Fruit fly (Drosophila melanogaster): ENCODE data around the gene CG32371.
A peak's percentile ranks its signal among the peaks of the same experiment; 100 is the strongest.

The CG32371 gene

dm6 chr3L:7768252-7768651 is at the start of gene CG32371:
Gene CG32371, minus strand, starts transcription at chr3L:7768352.
- TF ChIP-seq toe (GFP tag; optimal IDR thresholded peaks at IDR 0.05) (no peak), Crg-1 (GFP tag; optimal IDR thresholded peaks at IDR 0.05) (no peak), CG33017 (tag; optimal IDR thresholded peaks at IDR 0.05) (no peak), cnc (optimal IDR thresholded peaks at IDR 0.05) (no peak), cic (GFP tag; optimal IDR thresholded peaks at IDR 0.05) (no peak), CG12768 (GFP tag; optimal IDR thresholded peaks at IDR 0.05) (no peak), tj (GFP tag; optimal IDR thresholded peaks at IDR 0.05) (no peak)

DNA sequence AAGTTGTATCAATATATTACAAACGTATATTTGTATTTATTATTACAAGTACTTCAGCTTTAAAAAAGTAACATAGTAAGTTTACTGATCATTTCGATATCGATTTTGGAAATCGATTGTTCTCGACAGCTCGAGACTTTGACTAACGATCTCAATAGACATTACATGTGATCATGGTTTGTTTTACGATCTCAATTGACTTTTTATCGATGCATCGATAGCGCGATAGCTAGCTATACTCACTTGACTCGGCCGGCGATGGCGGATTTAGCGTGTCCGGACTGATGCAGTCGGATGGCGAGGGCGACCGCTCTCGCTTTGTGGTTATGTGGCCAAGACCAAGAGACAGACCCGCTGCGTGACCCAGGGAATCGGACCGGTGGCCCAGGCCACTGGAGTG is 49.0 kb upstream of the CG32371 start:
- TF ChIP-seq ovo (GFP tag; optimal IDR thresholded peaks at IDR 0.05) (no peak), cic (GFP tag; optimal IDR thresholded peaks at IDR 0.05) (no peak), CG7101 (tag; optimal IDR thresholded peaks at IDR 0.05) (no peak)

- TF ChIP-seq CG33017 (tag; optimal IDR thresholded peaks at IDR 0.05) (no peak), cnc (optimal IDR thresholded peaks at IDR 0.05) (no peak), cic (GFP tag; optimal IDR thresholded peaks at IDR 0.05) (no peak), kay (GFP tag; ENCODE audit: borderline replicate concordance) (peak; percentile 93), Crg-1 (GFP tag; optimal IDR thresholded peaks at IDR 0.05) (no peak), CG14711 (tag; optimal IDR thresholded peaks at IDR 0.05) (no peak)
Observed at dm6 chr3L:7815956-7816355, 47.8 kb upstream of the CG32371 start.

DNA sequence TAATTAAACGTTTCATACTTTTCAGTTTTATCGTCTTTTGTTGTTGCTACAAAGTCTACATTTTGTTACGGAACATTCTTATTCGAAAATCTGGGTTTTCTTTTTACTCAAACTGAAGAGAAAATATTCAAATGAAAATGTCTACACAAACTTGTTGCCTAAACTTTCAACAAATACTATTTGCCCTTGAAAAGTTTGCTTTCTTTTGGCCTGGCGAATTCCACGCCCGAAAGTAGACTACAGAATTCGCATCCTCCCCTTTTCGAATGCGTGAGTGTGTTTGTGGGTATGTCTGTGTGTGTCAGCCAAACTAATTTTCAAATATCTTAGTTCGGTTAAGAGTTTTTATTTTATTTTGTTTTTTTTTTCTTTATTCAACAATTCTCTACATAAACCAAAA is 45.3 kb upstream of the CG32371 start:
- peak; percentile 30 for TF ChIP-seq bab1 (GFP tag; optimal IDR thresholded peaks at IDR 0.05)
- peak; percentile 97 for TF ChIP-seq pad (GFP tag; optimal IDR thresholded peaks at IDR 0.05)
- TF ChIP-seq tj (GFP tag; optimal IDR thresholded peaks at IDR 0.05): no peak

DNA sequence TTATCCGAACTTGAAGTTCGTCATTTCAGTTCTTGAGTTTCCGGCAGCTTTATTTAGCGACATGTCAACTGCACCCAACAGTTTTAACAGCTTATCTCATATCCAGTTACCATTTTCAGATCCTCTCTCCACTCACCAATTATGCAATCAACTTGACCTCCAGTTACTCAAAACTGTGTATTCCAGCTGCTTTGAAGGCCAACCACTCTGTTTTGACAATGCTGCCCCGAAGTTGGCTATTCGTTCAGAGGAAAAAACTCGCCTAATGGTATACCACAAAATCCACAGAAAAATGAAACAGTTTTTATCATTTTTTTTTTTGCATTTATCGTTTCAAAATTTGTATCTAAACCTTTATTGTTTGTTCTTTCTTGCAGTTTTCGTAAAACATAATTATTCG is 43.4 kb upstream of the CG32371 start:
- TF ChIP-seq CG11617 (GFP tag; optimal IDR thresholded peaks at IDR 0.05) (no peak), CG1620 (GFP tag; optimal IDR thresholded peaks at IDR 0.05) (no peak), CG7045 (GFP tag; optimal IDR thresholded peaks at IDR 0.05) (no peak), bab1 (GFP tag; optimal IDR thresholded peaks at IDR 0.05) (no peak), CG14711 (tag; optimal IDR thresholded peaks at IDR 0.05) (no peak), cic (GFP tag; optimal IDR thresholded peaks at IDR 0.05) (no peak), ovo (GFP tag; optimal IDR thresholded peaks at IDR 0.05) (no peak), CG12768 (GFP tag; optimal IDR thresholded peaks at IDR 0.05) (no peak), CG5204 (GFP tag; optimal IDR thresholded peaks at IDR 0.05) (no peak)

DNA sequence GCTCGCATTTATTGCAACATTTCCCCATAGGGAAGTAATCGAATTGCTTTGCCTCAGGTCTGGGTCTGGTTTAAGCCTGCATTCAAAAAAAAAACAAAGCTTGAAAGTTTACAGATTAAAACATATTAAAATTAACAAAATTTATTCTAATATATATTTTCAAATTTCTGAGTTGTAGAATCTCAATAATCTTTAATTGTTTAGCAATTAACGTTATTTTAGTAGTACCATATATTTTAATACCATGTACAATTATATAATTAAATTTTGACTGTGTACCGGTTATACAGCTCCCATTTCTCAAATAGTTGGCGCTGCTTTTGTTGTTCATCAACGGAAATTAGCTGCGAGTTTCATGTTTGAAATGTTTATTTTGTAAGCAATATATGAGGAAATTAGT is 42.8 kb upstream of the CG32371 start:
- TF ChIP-seq kay (GFP tag; ENCODE audit: borderline replicate concordance) (peak; percentile 52), pad (GFP tag; optimal IDR thresholded peaks at IDR 0.05) (no peak)

- TF ChIP-seq tj (GFP tag; optimal IDR thresholded peaks at IDR 0.05): peak; percentile 34
- TF ChIP-seq CG12768 (GFP tag; optimal IDR thresholded peaks at IDR 0.05): no peak
Observed at dm6 chr3L:7810426-7810825, 42.3 kb upstream of the CG32371 start.

DNA sequence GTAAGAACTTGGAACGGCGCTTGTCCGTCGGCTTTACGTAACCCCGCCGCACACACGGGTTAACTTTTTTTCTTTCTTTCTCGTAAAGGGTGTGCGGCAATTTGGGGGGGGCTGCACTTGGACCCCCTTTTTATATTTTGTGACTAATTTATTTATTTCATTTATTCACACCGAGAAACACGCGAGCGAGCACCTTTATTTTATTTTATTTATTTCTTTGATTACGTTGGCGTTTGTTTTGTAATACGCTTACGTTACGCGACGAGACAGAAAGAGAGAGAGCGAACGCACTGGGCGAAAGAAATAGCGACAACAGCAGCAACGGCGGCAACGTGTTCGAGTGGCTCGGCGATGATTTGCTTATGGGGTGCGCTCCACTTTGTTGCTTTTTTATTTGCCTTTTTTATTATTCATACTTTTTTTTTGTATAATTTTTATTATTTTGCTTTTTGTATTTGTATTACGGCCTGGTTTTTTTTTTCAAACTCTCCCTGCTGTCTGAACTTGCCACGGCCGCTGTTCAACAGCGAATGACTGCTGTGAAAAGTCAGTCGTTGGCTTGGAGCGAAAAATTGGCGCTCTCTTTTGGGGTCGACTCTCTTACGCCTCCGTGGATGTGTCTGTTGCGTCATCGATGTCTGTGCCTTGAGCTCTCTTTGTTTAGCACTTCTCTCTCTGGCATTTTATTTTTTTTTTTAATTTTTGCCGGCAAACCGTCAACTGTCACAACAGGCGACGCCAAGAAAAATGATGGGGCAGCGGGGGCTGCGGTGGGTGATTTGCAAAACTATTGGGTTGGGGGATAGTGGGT is 41.3 kb upstream of the CG32371 start, which contains the start of gene CG32369:
Gene CG32369, minus strand, starts transcription at position 537 of the 811 bp plus-strand sequence.
- TF ChIP-seq ovo (GFP tag; optimal IDR thresholded peaks at IDR 0.05) (peak; percentile 37), CG11617 (GFP tag; optimal IDR thresholded peaks at IDR 0.05) (peak; percentile 87), CG5204 (GFP tag; optimal IDR thresholded peaks at IDR 0.05) (no peak), Clk (GFP tag; optimal IDR thresholded peaks at IDR 0.05) (peak; percentile 14), tj (GFP tag; optimal IDR thresholded peaks at IDR 0.05) (peak; percentile 81), pad (GFP tag; optimal IDR thresholded peaks at IDR 0.05) (peak; percentile 12), CG7101 (tag; optimal IDR thresholded peaks at IDR 0.05) (peak; percentile 49), Hr96 (GFP tag; optimal IDR thresholded peaks at IDR 0.05) (no peak), CG14711 (tag; optimal IDR thresholded peaks at IDR 0.05) (peak; percentile 27), bab1 (GFP tag; optimal IDR thresholded peaks at IDR 0.05) (peak; percentile 40), CG33017 (tag; optimal IDR thresholded peaks at IDR 0.05) (peak; percentile 61), toe (GFP tag; optimal IDR thresholded peaks at IDR 0.05) (no peak), cnc (optimal IDR thresholded peaks at IDR 0.05) (no peak), CG1620 (GFP tag; optimal IDR thresholded peaks at IDR 0.05) (peak; percentile 50), CG7045 (GFP tag; optimal IDR thresholded peaks at IDR 0.05) (peak; percentile 73), kay (GFP tag; ENCODE audit: borderline replicate concordance) (peak; percentile 97), Mnt (GFP tag; optimal IDR thresholded peaks at IDR 0.05) (peak; percentile 87), cic (GFP tag; optimal IDR thresholded peaks at IDR 0.05) (peak; percentile 87), CG12768 (GFP tag; optimal IDR thresholded peaks at IDR 0.05) (peak; percentile 86), Crg-1 (GFP tag; optimal IDR thresholded peaks at IDR 0.05) (peak; percentile 53)
